Fruit fly (Drosophila melanogaster): ENCODE results near the gene CG33060.

- no peak for TF ChIP-seq CG9705 (GFP tag; optimal IDR thresholded peaks at IDR 0.05)
- no peak for TF ChIP-seq psq (GFP tag; optimal IDR thresholded peaks at IDR 0.05)
- no peak for TF ChIP-seq foxo (GFP tag; optimal IDR thresholded peaks at IDR 0.05)
- TF ChIP-seq jim (GFP tag; optimal IDR thresholded peaks at IDR 0.05): no peak
Measured at dm6 chr3L:16305820-16306650, 24.8 kb upstream of the CG33060 start, which contains the start of the genes CG13043 and CG13063.

Data from whole organism, wandering third instar larva.